Fruit fly (Drosophila melanogaster) whole organism: ENCODE measurements around the gene Polr1F.

Experiments
- CG8478 ChIP-seq: fragments of >200 bp; optimal IDR thresholded peaks from 2 replicates; lab custom pipeline; 2018; ENCODE audit warnings: inconsistent platforms
- Dll ChIP-seq: fragments of >200 bp; optimal IDR thresholded peaks from 2 replicates; lab custom pipeline; 2017
- EcR ChIP-seq, 2 experiments: fragments of >200 bp; optimal IDR thresholded peaks; 2 replicates each; lab custom pipeline; 2017; ENCODE audit warnings: missing biosample characterization in 2 of 2, missing genetic modification characterization in 2 of 2, missing genetic modification reagents in 2 of 2
- pan ChIP-seq: fragments of >200 bp; optimal IDR thresholded peaks from 2 replicates; lab custom pipeline; 2017
- psq ChIP-seq: fragments of >200 bp; optimal IDR thresholded peaks from 2 replicates; lab custom pipeline; 2017
- usp ChIP-seq: fragments of >200 bp; optimal IDR thresholded peaks from 2 replicates; lab custom pipeline; 2017; ENCODE audit warnings: missing biosample characterization, missing genetic modification characterization, mixed read lengths

DNA sequence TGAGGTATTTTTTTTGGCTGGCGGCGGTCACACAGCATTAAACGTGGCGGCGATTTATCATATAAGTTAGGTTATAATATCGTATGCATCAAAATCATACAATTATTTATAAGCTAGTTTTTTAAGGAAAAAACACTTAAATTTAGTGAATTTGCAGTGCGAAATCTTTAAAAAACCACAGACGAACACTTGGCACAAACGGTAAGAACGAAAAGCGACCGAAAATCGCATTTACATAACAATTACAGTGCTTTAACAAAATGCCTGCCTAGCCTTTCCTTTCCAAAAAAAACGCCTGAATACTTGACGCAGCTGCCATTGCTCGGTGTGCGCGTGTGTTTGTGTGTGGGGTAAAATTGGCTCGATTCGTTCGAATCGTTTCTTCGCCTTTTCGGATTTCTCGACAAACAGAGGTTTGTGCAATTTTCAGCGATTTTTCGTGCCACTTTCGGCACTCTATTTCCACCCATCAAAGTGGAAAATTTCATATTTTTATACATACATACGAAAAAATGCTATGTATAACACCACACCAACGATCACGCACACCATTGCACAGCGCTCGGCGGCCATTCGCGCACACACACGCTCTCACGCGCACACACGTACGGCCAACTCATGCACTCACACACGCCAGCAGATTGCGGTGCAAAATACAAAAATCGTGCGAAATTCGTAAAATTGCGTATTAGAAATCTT lies 13.2 kb upstream of the Polr1F start, which contains the start of gene Hrb27C:
- TF ChIP-seq psq, result no peak
- TF ChIP-seq EcR (GFP tag; optimal IDR thresholded peaks at IDR 0.05; lab: Kevin White, UChicago), result no peak
- no peak for TF ChIP-seq pan (lab: Kevin White, UChicago)
- TF ChIP-seq CG8478 (lab: Kevin White, UChicago), result peak; percentile 33
- TF ChIP-seq usp (GFP tag; lab: Kevin White, UChicago), result no peak
- TF ChIP-seq Dll (lab: Kevin White, UChicago), result no peak
